Fruit fly (Drosophila melanogaster): ENCODE measurements around the gene tll.

DNA sequence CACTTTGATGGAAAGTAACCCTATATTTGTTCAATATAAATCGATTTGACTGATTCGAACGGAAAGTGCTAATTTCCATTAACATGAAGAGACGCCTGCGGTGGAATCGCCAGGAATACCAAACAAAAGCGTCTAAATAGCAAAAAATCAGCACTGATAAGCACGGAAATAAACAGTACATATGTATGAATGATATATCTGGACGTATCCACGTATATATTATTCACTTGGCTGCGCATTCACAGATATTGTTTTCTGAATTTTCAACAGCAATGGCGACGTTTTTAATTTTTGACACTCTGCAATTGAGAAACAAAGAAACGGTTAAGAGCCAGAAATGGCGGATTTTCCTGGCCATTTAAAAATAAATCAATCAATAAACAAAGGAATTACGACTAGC, 35.2 kb downstream of the tll start:
- no peak for TF ChIP-seq CG8478 (optimal IDR thresholded peaks at IDR 0.05)
- TF ChIP-seq usp (GFP tag; optimal IDR thresholded peaks at IDR 0.05) = no peak
- no peak for TF ChIP-seq pan (optimal IDR thresholded peaks at IDR 0.05)

All from whole organism.